Worm (Caenorhabditis elegans) whole organism, late embryonic: ENCODE results near the gene ent-1.

Experiments
- C38D4.7 ChIP-seq: fragments of 200-800 bp; sonication (Bioruptor generic); optimal IDR thresholded peaks from 2 replicates; lab custom pipeline; 2018; ENCODE audit warnings: mild to moderate bottlenecking, missing genetic modification characterization, moderate library complexity, missing compliant biosample characterization
- F13H6.1 ChIP-seq: sonication (generic microtip); optimal IDR thresholded peaks from 2 replicates; lab custom pipeline; 2016; ENCODE audit warnings: missing genetic modification characterization, missing compliant biosample characterization
- K02D7.2 ChIP-seq: sonication (generic microtip); optimal IDR thresholded peaks from 2 replicates; lab custom pipeline; 2017; ENCODE audit warnings: mild to moderate bottlenecking, missing genetic modification characterization, missing compliant biosample characterization
- K09A11.1 ChIP-seq: sonication (generic microtip); optimal IDR thresholded peaks from 2 replicates; lab custom pipeline; 2017; ENCODE audit warnings: antibody characterized with exemption, mild to moderate bottlenecking, missing genetic modification characterization, missing compliant biosample characterization; ENCODE audit not compliant: insufficient read depth
- T23F11.4 ChIP-seq: fragments of 200-800 bp; sonication (Bioruptor generic); optimal IDR thresholded peaks from 2 replicates; lab custom pipeline; 2018; ENCODE audit warnings: mild to moderate bottlenecking, missing genetic modification characterization, missing compliant biosample characterization
- Y22D7AL.16 ChIP-seq: sonication (generic microtip); optimal IDR thresholded peaks from 2 replicates; lab custom pipeline; 2016; ENCODE audit warnings: missing genetic modification characterization, missing compliant biosample characterization
- ama-1 ChIP-seq: fragments of 150-350 bp; optimal IDR thresholded peaks from 2 replicates; lab custom pipeline; 2014
- ceh-19 ChIP-seq: fragments of 200-800 bp; sonication (Bioruptor generic); optimal IDR thresholded peaks from 2 replicates; lab custom pipeline; 2018; ENCODE audit warnings: mild to moderate bottlenecking, missing genetic modification characterization, missing compliant biosample characterization
- ceh-2 ChIP-seq: sonication (generic microtip); optimal IDR thresholded peaks from 2 replicates; lab custom pipeline; 2016; ENCODE audit warnings: missing genotype, missing genetic modification characterization, missing compliant biosample characterization
- ceh-22 ChIP-seq: sonication (generic microtip); optimal IDR thresholded peaks from 2 replicates; lab custom pipeline; 2017; ENCODE audit warnings: missing biosample characterization, missing genetic modification characterization
- ceh-24 ChIP-seq: sonication (generic microtip); optimal IDR thresholded peaks from 2 replicates; lab custom pipeline; 2016; ENCODE audit warnings: mild to moderate bottlenecking, missing genetic modification characterization, missing compliant biosample characterization
- ceh-30 ChIP-seq: fragments of 150-350 bp; optimal IDR thresholded peaks from 2 replicates; lab custom pipeline; 2014; ENCODE audit warnings: missing biosample characterization, missing genetic modification characterization
- ceh-31 ChIP-seq: sonication (generic microtip); optimal IDR thresholded peaks from 2 replicates; lab custom pipeline; 2016; ENCODE audit warnings: missing genetic modification characterization, missing compliant biosample characterization
- ceh-34 ChIP-seq: sonication (generic microtip); optimal IDR thresholded peaks from 2 replicates; lab custom pipeline; 2016; ENCODE audit warnings: mild to moderate bottlenecking, missing genetic modification characterization, missing compliant biosample characterization
- ceh-45 ChIP-seq: fragments of 200-800 bp; sonication (Bioruptor generic); IDR thresholded peaks from 2 replicates; pipeline ENCODE4 v1.3.6; 2022; ENCODE audit warnings: missing genetic modification reagents, missing genetic modification characterization, missing compliant biosample characterization
- ceh-48 ChIP-seq: sonication (generic microtip); optimal IDR thresholded peaks from 2 replicates; lab custom pipeline; 2016; ENCODE audit warnings: missing genetic modification characterization, inconsistent platforms, missing compliant biosample characterization
- ceh-6 ChIP-seq: fragments of 200-800 bp; sonication (Bioruptor generic); optimal IDR thresholded peaks from 2 replicates; lab custom pipeline; 2018; ENCODE audit warnings: mild to moderate bottlenecking, missing genetic modification characterization, missing compliant biosample characterization
- ceh-9 ChIP-seq: sonication (generic microtip); optimal IDR thresholded peaks from 2 replicates; lab custom pipeline; 2016; ENCODE audit warnings: mild to moderate bottlenecking, missing genetic modification characterization, inconsistent platforms, missing compliant biosample characterization
- fax-1 ChIP-seq: sonication (generic microtip); optimal IDR thresholded peaks from 2 replicates; lab custom pipeline; 2016; ENCODE audit warnings: missing genotype, missing genetic modification characterization, missing compliant biosample characterization
- fkh-6 ChIP-seq: sonication (generic microtip); optimal IDR thresholded peaks from 2 replicates; lab custom pipeline; 2016; ENCODE audit warnings: missing genetic modification characterization, missing compliant biosample characterization
- hlh-15 ChIP-seq: sonication (generic microtip); optimal IDR thresholded peaks from 2 replicates; lab custom pipeline; 2016; ENCODE audit warnings: missing genetic modification characterization, missing compliant biosample characterization
- hlh-6 ChIP-seq: sonication (generic microtip); optimal IDR thresholded peaks from 2 replicates; lab custom pipeline; 2016; ENCODE audit warnings: missing genotype, missing genetic modification characterization, missing compliant biosample characterization
- hlh-8 ChIP-seq: sonication (generic microtip); optimal IDR thresholded peaks from 2 replicates; lab custom pipeline; 2016; ENCODE audit warnings: missing genotype, missing genetic modification characterization, missing compliant biosample characterization
- lin-11 ChIP-seq: fragments of 200-800 bp; sonication (Bioruptor generic); optimal IDR thresholded peaks from 2 replicates; lab custom pipeline; 2018; ENCODE audit warnings: mild to moderate bottlenecking, missing genetic modification characterization, missing compliant biosample characterization
- madf-2 ChIP-seq: sonication (generic microtip); optimal IDR thresholded peaks from 2 replicates; lab custom pipeline; 2017; ENCODE audit warnings: missing genetic modification characterization, missing compliant biosample characterization
- nfya-1 ChIP-seq: sonication (generic microtip); optimal IDR thresholded peaks from 2 replicates; lab custom pipeline; 2017; ENCODE audit warnings: missing genetic modification characterization, mild to moderate bottlenecking, missing compliant biosample characterization, antibody characterized with exemption, moderate library complexity
- npax-4 ChIP-seq: sonication (generic microtip); optimal IDR thresholded peaks from 2 replicates; lab custom pipeline; 2016; ENCODE audit warnings: missing genetic modification characterization, missing compliant biosample characterization
- odd-2 ChIP-seq: sonication (generic microtip); optimal IDR thresholded peaks from 2 replicates; lab custom pipeline; 2017; ENCODE audit warnings: antibody characterized with exemption, mild to moderate bottlenecking, missing genetic modification characterization, missing compliant biosample characterization
- pat-9 ChIP-seq: fragments of 200-800 bp; sonication (Bioruptor generic); optimal IDR thresholded peaks from 2 replicates; lab custom pipeline; 2018; ENCODE audit warnings: mild to moderate bottlenecking, missing genetic modification characterization, moderate library complexity, missing compliant biosample characterization
- pax-1 ChIP-seq: fragments of 150-350 bp; optimal IDR thresholded peaks from 2 replicates; lab custom pipeline; 2014; ENCODE audit warnings: missing biosample characterization, missing genetic modification characterization
- pros-1 ChIP-seq: fragments of 150-350 bp; optimal IDR thresholded peaks from 2 replicates; lab custom pipeline; 2014; ENCODE audit warnings: missing biosample characterization, missing genetic modification reagents, missing genetic modification characterization
- ref-2 ChIP-seq: sonication (generic microtip); optimal IDR thresholded peaks from 2 replicates; lab custom pipeline; 2016; ENCODE audit warnings: missing genetic modification characterization, missing compliant biosample characterization
- rnt-1 ChIP-seq: sonication (generic microtip); optimal IDR thresholded peaks from 2 replicates; lab custom pipeline; 2016; ENCODE audit warnings: missing genetic modification characterization, missing compliant biosample characterization
- syd-9 ChIP-seq: sonication (generic microtip); optimal IDR thresholded peaks from 2 replicates; lab custom pipeline; 2016; ENCODE audit warnings: mild to moderate bottlenecking, missing genetic modification characterization, moderate library complexity, missing compliant biosample characterization
- unc-42 ChIP-seq: sonication (generic microtip); optimal IDR thresholded peaks from 2 replicates; lab custom pipeline; 2016; ENCODE audit warnings: missing genotype, missing genetic modification characterization, missing compliant biosample characterization
- unc-55 ChIP-seq: sonication (generic microtip); optimal IDR thresholded peaks from 2 replicates; lab custom pipeline; 2017; ENCODE audit warnings: missing biosample characterization, missing genetic modification reagents, missing genetic modification characterization
- ztf-16 ChIP-seq: sonication (generic microtip); optimal IDR thresholded peaks from 2 replicates; lab custom pipeline; 2017; ENCODE audit warnings: missing genetic modification characterization, missing compliant biosample characterization

The ent-1 gene

ce11 chrIV:11655370-11655769 lies at the start of gene ent-1:
ent-1 (minus strand) TSS chrIV:11655470.
- TF ChIP-seq odd-2 (no peak), T23F11.4 (no peak), ceh-2 (tag; lab: Kevin White, UChicago) (no peak), ama-1 (lab: Kevin White, UChicago) (no peak), Y22D7AL.16 (tag; lab: Kevin White, UChicago) (no peak), K02D7.2 (tag; lab: Kevin White, UChicago) (no peak), lin-11 (tag; lab: Kevin White, UChicago) (no peak), unc-42 (tag; lab: Kevin White, UChicago) (no peak), ztf-16 (tag; lab: Kevin White, UChicago) (no peak), hlh-8 (tag; lab: Kevin White, UChicago) (no peak), syd-9 (tag; lab: Kevin White, UChicago) (no peak), ceh-45 (GFP tag; lab: Robert Waterston, UW) (no peak), ceh-48 (tag; lab: Kevin White, UChicago) (no peak), ref-2 (tag; lab: Kevin White, UChicago) (no peak), fax-1 (no peak), ceh-24 (no peak)

- TF ChIP-seq ceh-22 (tag; lab: Kevin White, UChicago), result no peak
- no peak for TF ChIP-seq fkh-6 (tag; lab: Kevin White, UChicago)
- TF ChIP-seq madf-2 (tag; lab: Kevin White, UChicago), result no peak
- TF ChIP-seq C38D4.7 (GFP tag; lab: Kevin White, UChicago), result no peak
- no peak for TF ChIP-seq ceh-6 (GFP tag; lab: Kevin White, UChicago)
- TF ChIP-seq ceh-9 (tag; lab: Kevin White, UChicago), result no peak
- no peak for TF ChIP-seq pax-1 (tag; lab: Kevin White, UChicago)
- TF ChIP-seq npax-4 (tag; lab: Kevin White, UChicago), result no peak
- no peak for TF ChIP-seq hlh-8 (tag; lab: Kevin White, UChicago)
- TF ChIP-seq rnt-1 (tag; lab: Kevin White, UChicago), result no peak
- no peak for TF ChIP-seq K09A11.1
- TF ChIP-seq hlh-15 (tag; lab: Kevin White, UChicago), result no peak
- no peak for TF ChIP-seq nfya-1 (tag; lab: Kevin White, UChicago)
Measured at ce11 chrIV:11703685-11704296, 48.5 kb upstream of the ent-1 start, which contains the start of the genes T22B3.3 and alg-3. T22B3.3 (minus strand) TSS chrIV:11703785. alg-3 (plus strand) TSS chrIV:11704246.

- TF ChIP-seq hlh-6 (tag; lab: Kevin White, UChicago), result no peak
- no peak for TF ChIP-seq ama-1 (lab: Kevin White, UChicago)
- no peak for TF ChIP-seq fkh-6 (tag; lab: Kevin White, UChicago)
- TF ChIP-seq pat-9 (tag; lab: Kevin White, UChicago), result no peak
- TF ChIP-seq ceh-31 (tag; lab: Kevin White, UChicago), result no peak
- TF ChIP-seq pros-1 (tag; lab: Kevin White, UChicago), result no peak
- TF ChIP-seq ceh-19 (GFP tag; lab: Kevin White, UChicago), result no peak
- TF ChIP-seq ref-2 (tag; lab: Kevin White, UChicago), result no peak
- TF ChIP-seq ceh-30 (tag; lab: Kevin White, UChicago), result no peak
- no peak for TF ChIP-seq unc-55 (GFP tag; lab: Kevin White, UChicago)
- TF ChIP-seq F13H6.1 (tag; lab: Kevin White, UChicago), result no peak
- TF ChIP-seq ceh-34 (tag; lab: Kevin White, UChicago), result no peak
Measured at ce11 chrIV:11701878-11702277, 46.6 kb upstream of the ent-1 start.
